Fruit fly (Drosophila melanogaster): ENCODE measurements around the gene RpS21.

The RpS21 gene

DNA sequence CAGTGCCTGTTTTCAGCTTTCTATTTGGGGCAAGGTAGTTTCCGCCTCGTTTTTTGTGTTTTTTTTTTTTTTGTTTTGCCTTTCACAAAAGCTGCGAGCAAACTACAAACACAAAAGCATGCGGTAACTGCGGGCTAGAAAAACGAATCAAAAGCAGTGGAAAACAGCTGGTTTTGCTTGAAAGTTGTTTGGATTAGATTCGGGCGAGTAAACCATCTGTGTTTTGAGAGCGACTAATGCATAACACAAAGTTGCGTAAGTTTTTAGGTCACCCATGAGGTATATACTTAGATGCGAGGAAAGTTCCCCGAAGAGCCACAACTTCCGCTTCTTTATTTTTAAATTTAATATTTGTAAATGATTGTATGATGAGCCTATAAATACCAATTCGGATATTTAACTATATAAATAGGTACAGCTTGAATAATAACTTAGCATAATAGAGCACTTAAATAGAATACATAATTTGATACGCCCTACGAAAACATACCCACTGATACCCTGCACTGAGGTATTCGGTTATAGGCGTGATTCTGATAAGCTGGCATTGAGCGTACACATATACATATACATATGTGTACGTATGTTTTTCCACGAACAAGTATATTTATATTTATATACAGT lies 16.6 kb downstream of the RpS21 start (continued):
- TF ChIP-seq CG4360 (GFP tag; IDR thresholded peaks at IDR 0.05) = no peak
- TF ChIP-seq chif (GFP tag; optimal IDR thresholded peaks at IDR 0.05) = no peak
- peak; percentile 55; the same call in 1 of the 3 replicates for TF ChIP-seq CG11456 (GFP tag; IDR thresholded peaks at IDR 0.05)
- TF ChIP-seq Dbx (GFP tag; IDR thresholded peaks at IDR 0.05) = peak; percentile 26; the same call in 1 of the 3 replicates
- TF ChIP-seq CG2678 (tag; optimal IDR thresholded peaks at IDR 0.05) = peak; percentile 69
- 0 out of 2 replicates have a peak, but pooled peaks have one; percentile 17 for TF ChIP-seq Oaz (GFP tag; IDR thresholded peaks at IDR 0.05)
- peak; percentile 9; the same call in 1 of the 2 replicates for TF ChIP-seq sisA (GFP tag; IDR thresholded peaks at IDR 0.05)
- 0 out of 3 replicates have a peak, but pooled peaks have one; percentile 4 for TF ChIP-seq CG6175 (GFP tag; IDR thresholded peaks at IDR 0.05)
- peak; percentile 12 for TF ChIP-seq unpg (GFP tag; optimal IDR thresholded peaks at IDR 0.05)
- peak; percentile 24 for TF ChIP-seq gcm (GFP tag; optimal IDR thresholded peaks at IDR 0.05)
- TF ChIP-seq dysf (GFP tag; IDR thresholded peaks at IDR 0.05) = peak; percentile 72
- peak; percentile 73 for TF ChIP-seq CG15269 (tag; optimal IDR thresholded peaks at IDR 0.05)
- TF ChIP-seq CG17361 (GFP tag; IDR thresholded peaks at IDR 0.05) = peak; percentile 34; the same call in 1 of the 3 replicates
- TF ChIP-seq CTCF (GFP tag; optimal IDR thresholded peaks at IDR 0.05) = no peak
- no peak for TF ChIP-seq CG42726 (GFP tag; IDR thresholded peaks at IDR 0.05; ENCODE audit: partially characterized antibody)
- TF ChIP-seq Fer3 (tag; optimal IDR thresholded peaks at IDR 0.05) = peak; percentile 52
- peak; percentile 51 for TF ChIP-seq BtbVII (GFP tag; optimal IDR thresholded peaks at IDR 0.05)
- no peak for TF ChIP-seq al (GFP tag; IDR thresholded peaks at IDR 0.05)
- no peak for TF ChIP-seq CG17612 (GFP tag; IDR thresholded peaks at IDR 0.05)
- no peak for TF ChIP-seq sima (GFP tag; optimal IDR thresholded peaks at IDR 0.05)
- no peak for TF ChIP-seq HmgD (GFP tag; optimal IDR thresholded peaks at IDR 0.05)
- TF ChIP-seq CG6683 (GFP tag; optimal IDR thresholded peaks at IDR 0.05) = peak; percentile 21
- peak; percentile 66 for TF ChIP-seq Ptx1 (GFP tag; IDR thresholded peaks at IDR 0.05)
- no peak for TF ChIP-seq CG43689 (GFP tag; IDR thresholded peaks at IDR 0.05)
- peak; percentile 36 for TF ChIP-seq CG12071 (GFP tag; optimal IDR thresholded peaks at IDR 0.05)
- TF ChIP-seq CG34376 (GFP tag; optimal IDR thresholded peaks at IDR 0.05) = peak; percentile 74
- TF ChIP-seq jigr1 (GFP tag; IDR thresholded peaks at IDR 0.05) = no peak
- TF ChIP-seq dm (GFP tag; optimal IDR thresholded peaks at IDR 0.05) = no peak
- peak; percentile 34 for TF ChIP-seq CG3281 (GFP tag; optimal IDR thresholded peaks at IDR 0.05)
- TF ChIP-seq mam (GFP tag; optimal IDR thresholded peaks at IDR 0.05) = no peak
- TF ChIP-seq CG7271 (tag; optimal IDR thresholded peaks at IDR 0.05) = no peak
- no peak for TF ChIP-seq ab (GFP tag; optimal IDR thresholded peaks at IDR 0.05)
- TF ChIP-seq tgo (GFP tag; IDR thresholded peaks at IDR 0.05) = peak; percentile 26; the same call in 1 of the 3 replicates
- TF ChIP-seq Hsf (GFP tag; optimal IDR thresholded peaks at IDR 0.05) = peak; percentile 9
- peak; percentile 49 for TF ChIP-seq CG17359 (tag; optimal IDR thresholded peaks at IDR 0.05)
- TF ChIP-seq wek (GFP tag; optimal IDR thresholded peaks at IDR 0.05) = no peak
- TF ChIP-seq gem (tag; optimal IDR thresholded peaks at IDR 0.05) = peak; percentile 63
- TF ChIP-seq pita (GFP tag; optimal IDR thresholded peaks at IDR 0.05) = no peak
- TF ChIP-seq abd-A (tag; optimal IDR thresholded peaks at IDR 0.05) = no peak
- TF ChIP-seq CG7357 (GFP tag; IDR thresholded peaks at IDR 0.05) = peak; percentile 33; the same call in 1 of the 3 replicates
- TF ChIP-seq CG15601 (tag; optimal IDR thresholded peaks at IDR 0.05) = no peak
- TF ChIP-seq Sry-β (GFP tag; optimal IDR thresholded peaks at IDR 0.05) = no peak
- no peak for TF ChIP-seq vfl (GFP tag; optimal IDR thresholded peaks at IDR 0.05)
- TF ChIP-seq esg (GFP tag; conservative IDR thresholded peaks at IDR 0.05) = 0 out of 2 replicates have a peak, but pooled peaks have one; percentile 17
- TF ChIP-seq E2f1 (GFP tag; IDR thresholded peaks at IDR 0.05) = no peak
- peak; percentile 53 for TF ChIP-seq mirr (GFP tag; optimal IDR thresholded peaks at IDR 0.05)
- TF ChIP-seq CHES-1-like (GFP tag; optimal IDR thresholded peaks at IDR 0.05) = no peak
- TF ChIP-seq z (GFP tag; IDR thresholded peaks at IDR 0.05) = no peak
- peak; percentile 1 for TF ChIP-seq CG2875 (GFP tag; optimal IDR thresholded peaks at IDR 0.05)
- TF ChIP-seq CG18599 (GFP tag; optimal IDR thresholded peaks at IDR 0.05) = peak; percentile 78

Measured in whole organism, embryonic.